Fruit fly (Drosophila melanogaster) whole organism, embryonic: Measurements from ENCODE around the gene Ir94g.

Experiments used
- CG3726 ChIP-seq: fragments of 200-800 bp; sonication (Bioruptor generic); IDR thresholded peaks from 3 replicates; pipeline ENCODE4, ENCODE4 v1.3.6; 2022; ENCODE audit warnings: missing biosample characterization, missing genetic modification characterization
- en ChIP-seq: fragments of 200-800 bp; sonication (Bioruptor generic); optimal IDR thresholded peaks from 2 replicates; lab custom pipeline; 2016; ENCODE audit warnings: missing biosample characterization, missing genetic modification characterization

DNA sequence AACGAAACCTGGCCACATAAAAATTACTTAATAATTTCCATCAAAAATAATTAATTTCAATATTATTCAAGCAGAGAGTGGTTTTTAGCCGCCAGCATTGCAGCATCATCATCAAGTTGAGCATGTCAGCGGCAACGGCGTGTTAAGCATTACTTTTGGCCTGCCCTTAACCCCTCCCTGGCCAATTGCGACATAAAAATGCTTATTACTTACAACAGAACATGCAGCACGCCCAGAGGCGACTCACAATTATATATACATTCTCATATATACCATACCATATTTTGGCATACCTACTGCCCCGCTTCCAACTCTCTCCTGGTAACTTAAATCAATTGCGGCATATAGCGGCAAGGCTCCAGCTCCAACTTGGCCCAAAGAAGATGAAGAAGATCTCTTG is 27.7 kb downstream of the Ir94g start:
- TF ChIP-seq CG3726 (GFP tag; lab: Robert Waterston, UW) (no peak), en (GFP tag; lab: Kevin White, UChicago) (no peak)
